Worm (Caenorhabditis elegans): Measurements from ENCODE around the gene mfsd-6.

Gene mfsd-6

ce11 chrIII:7584131-7584646 lies 5.0 kb upstream of the mfsd-6 start, which contains the start of gene cup-5 (continued):
- TF ChIP-seq fos-1 (tag; optimal IDR thresholded peaks at IDR 0.05) (no peak), ceh-82 (tag; optimal IDR thresholded peaks at IDR 0.05) (peak; percentile 5 to 35 (median 16)), nhr-47 (tag; optimal IDR thresholded peaks at IDR 0.05) (peak; percentile 34), nhr-28 (tag; optimal IDR thresholded peaks at IDR 0.05) (no peak), blmp-1 (tag; optimal IDR thresholded peaks at IDR 0.05) (peak; percentile 60), F16B12.6 (tag; optimal IDR thresholded peaks at IDR 0.05) (peak; percentile 90), rnt-1 (tag; optimal IDR thresholded peaks at IDR 0.05) (peak; percentile 38), nhr-85 (tag) (peak; percentile 49), lin-14 (GFP tag; optimal IDR thresholded peaks at IDR 0.05) (peak; percentile 44), nhr-71 (tag; optimal IDR thresholded peaks at IDR 0.05) (peak; percentile 49), vab-15 (tag; optimal IDR thresholded peaks at IDR 0.05) (no peak), nhr-12 (tag; optimal IDR thresholded peaks at IDR 0.05) (no peak), fkh-10 (GFP tag; optimal IDR thresholded peaks at IDR 0.05) (no peak), fkh-4 (tag; optimal IDR thresholded peaks at IDR 0.05; ENCODE audit: borderline replicate concordance) (no peak), unc-130 (tag; optimal IDR thresholded peaks at IDR 0.05) (peak; percentile 28), snu-23 (GFP tag; optimal IDR thresholded peaks at IDR 0.05) (peak; percentile 44), nhr-90 (tag; optimal IDR thresholded peaks at IDR 0.05; ENCODE audit: poor library complexity) (peak; percentile 20), nhr-76 (tag; optimal IDR thresholded peaks at IDR 0.05) (no peak), sup-37 (GFP tag; optimal IDR thresholded peaks at IDR 0.05) (no peak), aly-2 (tag; optimal IDR thresholded peaks at IDR 0.05) (peak; percentile 16), nhr-20 (tag; optimal IDR thresholded peaks at IDR 0.05) (peak; percentile 26), elt-3 (tag; optimal IDR thresholded peaks at IDR 0.05) (peak in 1 of 6 experiments; percentile 23)

DNA sequence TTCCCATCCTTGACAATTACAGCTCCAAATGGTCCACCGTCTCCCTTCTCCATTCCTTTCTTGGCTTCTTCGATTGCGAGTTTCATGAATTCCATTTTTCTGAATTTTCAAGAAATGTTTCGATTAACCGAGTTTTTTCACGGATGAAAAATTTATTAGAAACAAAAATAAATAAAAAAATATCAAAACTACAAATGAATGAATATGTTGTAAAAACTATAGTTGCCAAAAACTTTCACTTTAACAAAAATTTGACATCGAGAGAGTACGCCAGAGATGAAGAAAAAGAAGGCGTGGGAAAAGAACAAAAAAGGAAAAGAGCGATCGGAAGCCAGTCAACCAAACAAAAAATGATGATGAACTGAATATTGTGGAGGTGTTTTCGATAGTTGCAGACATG lies 3.7 kb upstream of the mfsd-6 start, which contains the start of gene R13A5.10:
R13A5.10 (minus strand) TSS at position 101 of the 400 bp plus-strand sequence.
- TF ChIP-seq lin-35 (GFP tag; optimal IDR thresholded peaks at IDR 0.05) (no peak), nhr-19 (GFP tag; conservative IDR thresholded peaks at IDR 0.05) (no peak), ztf-4 (tag; optimal IDR thresholded peaks at IDR 0.05) (no peak), elt-3 (tag; optimal IDR thresholded peaks at IDR 0.05) (no peak), blmp-1 (tag; optimal IDR thresholded peaks at IDR 0.05) (peak; percentile 90)

DNA sequence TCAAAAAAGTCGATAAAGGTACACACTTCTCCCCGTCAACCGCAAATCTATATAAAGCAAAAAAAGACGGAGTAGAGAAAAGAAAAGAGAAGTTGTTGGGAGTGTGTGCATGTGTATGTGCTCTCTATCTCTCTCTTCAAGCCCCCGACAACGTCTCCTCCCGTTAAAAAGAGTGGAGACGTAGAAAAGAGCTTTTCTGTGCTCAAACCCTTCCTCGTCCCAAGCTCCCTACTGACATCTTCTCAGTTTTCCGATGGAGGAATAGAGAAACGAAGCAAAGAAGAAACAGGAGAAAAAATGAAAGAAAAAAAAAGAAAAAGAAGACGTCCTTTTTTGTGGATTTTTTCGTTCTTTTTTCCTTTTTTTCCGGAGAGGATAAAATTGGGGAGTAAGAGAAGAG lies 1.4 kb upstream of the mfsd-6 start:
- TF ChIP-seq C04F5.9 (tag; optimal IDR thresholded peaks at IDR 0.05) = no peak
- TF ChIP-seq ets-5 (GFP tag; IDR thresholded peaks at IDR 0.05) = no peak
- TF ChIP-seq sox-4 (tag; optimal IDR thresholded peaks at IDR 0.05) = no peak
- TF ChIP-seq blmp-1 (tag; optimal IDR thresholded peaks at IDR 0.05) = no peak
- TF ChIP-seq mab-9 (GFP tag; IDR thresholded peaks at IDR 0.05) = no peak
- TF ChIP-seq zip-4 (GFP tag; optimal IDR thresholded peaks at IDR 0.05) = no peak
- peak; percentile 25 for TF ChIP-seq swsn-7 (tag; optimal IDR thresholded peaks at IDR 0.05)
- TF ChIP-seq skn-1 (tag; optimal IDR thresholded peaks at IDR 0.05) = no peak
- no peak for TF ChIP-seq pqm-1 (tag; optimal IDR thresholded peaks at IDR 0.05)
- peak; percentile 5 to 64 for TF ChIP-seq lsy-2 (tag; optimal IDR thresholded peaks at IDR 0.05)
- peak; percentile 42 for TF ChIP-seq unc-86 (tag; optimal IDR thresholded peaks at IDR 0.05)
- peak in 1 of 2 experiments; percentile 35 for TF ChIP-seq lin-35 (GFP tag; optimal IDR thresholded peaks at IDR 0.05)
- no peak for TF ChIP-seq elt-2 (tag; optimal IDR thresholded peaks at IDR 0.05)
- TF ChIP-seq unc-30 (tag; optimal IDR thresholded peaks at IDR 0.05) = no peak
- no peak for TF ChIP-seq egl-13 (tag; optimal IDR thresholded peaks at IDR 0.05)
- no peak for TF ChIP-seq hlh-17 (GFP tag; optimal IDR thresholded peaks at IDR 0.05; ENCODE audit: borderline replicate concordance)
- peak in 2 of 3 experiments; percentile 4 to 67 for TF ChIP-seq ceh-82 (tag; optimal IDR thresholded peaks at IDR 0.05)
- TF ChIP-seq irx-1 (tag; optimal IDR thresholded peaks at IDR 0.05) = no peak
- no peak for TF ChIP-seq xbp-1 (tag; optimal IDR thresholded peaks at IDR 0.05)
- TF ChIP-seq pax-3 (tag; optimal IDR thresholded peaks at IDR 0.05) = no peak
- TF ChIP-seq dpl-1 (GFP tag; optimal IDR thresholded peaks at IDR 0.05) = peak in 1 of 3 experiments; percentile 25
- TF ChIP-seq nhr-76 (tag; optimal IDR thresholded peaks at IDR 0.05) = no peak
- TF ChIP-seq aly-2 (tag; optimal IDR thresholded peaks at IDR 0.05) = no peak
- no peak for TF ChIP-seq sptf-1 (tag; optimal IDR thresholded peaks at IDR 0.05)
- TF ChIP-seq nhr-28 (tag; optimal IDR thresholded peaks at IDR 0.05) = no peak
- TF ChIP-seq hlh-4 (tag; optimal IDR thresholded peaks at IDR 0.05) = no peak
- TF ChIP-seq nhr-90 (tag; optimal IDR thresholded peaks at IDR 0.05; ENCODE audit: poor library complexity) = no peak
- TF ChIP-seq ztf-11 (tag; optimal IDR thresholded peaks at IDR 0.05) = no peak
- no peak for TF ChIP-seq pag-3 (tag; optimal IDR thresholded peaks at IDR 0.05; ENCODE audit: borderline replicate concordance, insufficient read depth)
- no peak for TF ChIP-seq ces-1 (GFP tag; optimal IDR thresholded peaks at IDR 0.05)
